Fruit fly (Drosophila melanogaster) whole organism, wandering third instar larva: ENCODE measurements around the gene CG5180.

Source experiments
- Abd-B ChIP-seq: fragments of >200 bp; optimal IDR thresholded peaks from 2 replicates; lab custom pipeline; 2017; ENCODE audit warnings: missing biosample characterization, missing genetic modification characterization
- CrebA ChIP-seq: fragments of 200-800 bp; sonication (Bioruptor generic); optimal IDR thresholded peaks from 2 replicates; lab custom pipeline; 2016; ENCODE audit warnings: missing biosample characterization, mild to moderate bottlenecking, missing genetic modification characterization, borderline replicate concordance
- Hnf4 ChIP-seq: fragments of 200-800 bp; sonication (Bioruptor generic); optimal IDR thresholded peaks from 2 replicates; lab custom pipeline; 2016; ENCODE audit warnings: missing biosample characterization, mild to moderate bottlenecking, missing genetic modification characterization
- Jra ChIP-seq: sonication (Bioruptor generic); optimal IDR thresholded peaks from 2 replicates; lab custom pipeline; 2016; ENCODE audit warnings: missing biosample characterization, missing genetic modification characterization
- N ChIP-seq: fragments of >200 bp; optimal IDR thresholded peaks from 2 replicates; lab custom pipeline; 2018; ENCODE audit warnings: missing biosample characterization, missing external identifiers, missing genetic modification characterization
- dmrt93B ChIP-seq: fragments of 200-800 bp; sonication (Bioruptor generic); optimal IDR thresholded peaks from 2 replicates; lab custom pipeline; 2018; ENCODE audit warnings: missing biosample characterization, mild to moderate bottlenecking, missing genetic modification characterization
- ey ChIP-seq: fragments of 200-800 bp; sonication (Bioruptor generic); optimal IDR thresholded peaks from 2 replicates; lab custom pipeline; 2016; ENCODE audit warnings: missing biosample characterization, missing genetic modification characterization
- fru ChIP-seq: fragments of 200-800 bp; sonication (Bioruptor generic); optimal IDR thresholded peaks from 3 replicates; lab custom pipeline; 2016; ENCODE audit warnings: missing biosample characterization, mild to moderate bottlenecking, missing genetic modification characterization
- lola ChIP-seq: fragments of >200 bp; optimal IDR thresholded peaks from 2 replicates; lab custom pipeline; 2017; ENCODE audit warnings: missing biosample characterization, missing genetic modification characterization
- psq ChIP-seq: fragments of 200-800 bp; sonication (Bioruptor generic); optimal IDR thresholded peaks from 3 replicates; lab custom pipeline; 2017; ENCODE audit warnings: missing biosample characterization, mild to moderate bottlenecking, missing genetic modification characterization, moderate library complexity
- sv ChIP-seq: fragments of 200-800 bp; sonication (Bioruptor generic); optimal IDR thresholded peaks from 3 replicates; lab custom pipeline; 2016; ENCODE audit warnings: missing biosample characterization, missing genetic modification characterization

- TF ChIP-seq ey (GFP tag; lab: Kevin White, UChicago) (no peak), CrebA (no peak), N (GFP tag; lab: Kevin White, UChicago) (no peak), dmrt93B (no peak), fru (GFP tag; lab: Kevin White, UChicago) (no peak), sv (GFP tag; lab: Kevin White, UChicago) (no peak), lola (GFP tag; lab: Kevin White, UChicago) (no peak), psq (GFP tag; lab: Kevin White, UChicago) (no peak), Abd-B (GFP tag; lab: Kevin White, UChicago) (no peak), Jra (peak; percentile 5), Hnf4 (GFP tag; lab: Kevin White, UChicago) (no peak)
Observed at dm6 chr3R:20563830-20564421, 6.2 kb downstream of the CG5180 start, which contains the start of gene CG10877.
